Fruit fly (Drosophila melanogaster): ENCODE results near the gene CG42266.

The CG42266 gene

DNA sequence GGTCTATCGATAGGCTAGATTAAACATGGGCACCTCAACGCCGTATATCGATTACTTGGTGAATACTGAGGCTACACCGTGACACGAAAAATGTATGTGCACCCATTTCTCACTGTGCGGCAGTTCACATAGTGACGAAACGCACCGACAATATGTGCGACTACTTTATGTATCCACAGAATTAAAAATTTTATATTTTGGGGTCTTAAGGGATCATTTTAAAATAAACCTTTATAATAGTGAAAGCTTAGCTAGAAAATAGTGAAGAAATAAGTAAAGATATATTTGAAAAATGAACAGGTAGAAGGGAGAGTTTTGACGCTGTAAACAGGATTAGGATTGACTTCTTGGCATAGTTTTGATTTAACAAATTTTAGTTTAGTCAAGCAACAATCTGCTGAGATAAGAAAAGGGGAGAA is 11.1 kb downstream of the CG42266 start, which contains the start of gene mRpL4 (continued):
- TF ChIP-seq hkb (optimal IDR thresholded peaks at IDR 0.05) (no peak), hkb (GFP tag; IDR thresholded peaks at IDR 0.05) (peak; percentile 35; the same call in 1 of the 2 replicates), chif (GFP tag; optimal IDR thresholded peaks at IDR 0.05) (peak; percentile 51 to 73), CG1832 (GFP tag; optimal IDR thresholded peaks at IDR 0.05) (no peak), CG31388 (GFP tag; optimal IDR thresholded peaks at IDR 0.05) (no peak), Fer1 (GFP tag; optimal IDR thresholded peaks at IDR 0.05) (no peak), az2 (GFP tag; optimal IDR thresholded peaks at IDR 0.05) (peak; percentile 80), CG4854 (GFP tag; optimal IDR thresholded peaks at IDR 0.05) (peak; percentile 41), p53 (GFP tag; optimal IDR thresholded peaks at IDR 0.05) (peak; percentile 70), mirr (GFP tag; optimal IDR thresholded peaks at IDR 0.05) (no peak), CG17385 (GFP tag; optimal IDR thresholded peaks at IDR 0.05) (peak; percentile 40), Lhr (GFP tag; optimal IDR thresholded peaks at IDR 0.05) (peak; percentile 69), Side (GFP tag; optimal IDR thresholded peaks at IDR 0.05) (peak; percentile 61), org-1 (GFP tag; optimal IDR thresholded peaks at IDR 0.05) (no peak), zf30C (GFP tag; optimal IDR thresholded peaks at IDR 0.05) (no peak), CG6272 (GFP tag; IDR thresholded peaks at IDR 0.05) (peak; percentile 74), vfl (GFP tag; optimal IDR thresholded peaks at IDR 0.05) (peak; percentile 88), CG17568 (GFP tag; optimal IDR thresholded peaks at IDR 0.05) (no peak), Dbx (GFP tag; IDR thresholded peaks at IDR 0.05) (peak; percentile 66; the same call in 1 of the 3 replicates), Sry-β (GFP tag; optimal IDR thresholded peaks at IDR 0.05) (peak; percentile 49), CG8944 (GFP tag; optimal IDR thresholded peaks at IDR 0.05) (peak; percentile 77), CG9437 (GFP tag; optimal IDR thresholded peaks at IDR 0.05) (peak; percentile 27), phol (tag; optimal IDR thresholded peaks at IDR 0.05) (peak; percentile 79), Sry-δ (GFP tag; optimal IDR thresholded peaks at IDR 0.05) (peak; percentile 87), Dad (GFP tag; optimal IDR thresholded peaks at IDR 0.05) (peak; percentile 69), grau (tag; optimal IDR thresholded peaks at IDR 0.05) (peak; percentile 89), CG17829 (tag; optimal IDR thresholded peaks at IDR 0.05) (peak; percentile 80), Taf1 (GFP tag; IDR thresholded peaks at IDR 0.05) (peak; percentile 49; the same call in 1 of the 2 replicates), grn (GFP tag; optimal IDR thresholded peaks at IDR 0.05) (peak; percentile 2), ttk (GFP tag; IDR thresholded peaks at IDR 0.05) (peak; percentile 65; the same call in 1 of the 2 replicates), stc (GFP tag; IDR thresholded peaks at IDR 0.05) (peak; percentile 22; the same call in 1 of the 2 replicates), Camta (GFP tag; optimal IDR thresholded peaks at IDR 0.05) (peak; percentile 80), dm (GFP tag; optimal IDR thresholded peaks at IDR 0.05) (peak; percentile 79), CG8478 (optimal IDR thresholded peaks at IDR 0.05) (no peak), CG13775 (GFP tag; optimal IDR thresholded peaks at IDR 0.05) (peak; percentile 56), Bgb (GFP tag; IDR thresholded peaks at IDR 0.05; ENCODE audit: partially characterized antibody) (peak; percentile 99), dpn (GFP tag; optimal IDR thresholded peaks at IDR 0.05) (peak; percentile 79 to 84), CG6765 (GFP tag; optimal IDR thresholded peaks at IDR 0.05) (no peak), zfh1 (GFP tag; IDR thresholded peaks at IDR 0.05) (peak; percentile 72), bbx (GFP tag; IDR thresholded peaks at IDR 0.05; ENCODE audit: partially characterized antibody) (peak; percentile 99), CG32767 (GFP tag; IDR thresholded peaks at IDR 0.05) (peak; percentile 78), pros (GFP tag; optimal IDR thresholded peaks at IDR 0.05) (no peak), Sox100B (GFP tag; optimal IDR thresholded peaks at IDR 0.05) (peak; percentile 30), CG34376 (GFP tag; optimal IDR thresholded peaks at IDR 0.05) (no peak), ap (GFP tag; IDR thresholded peaks at IDR 0.05) (no peak), CG11696 (GFP tag; IDR thresholded peaks at IDR 0.05) (0 out of 2 replicates have a peak, but pooled peaks have one; percentile 19), hbn (GFP tag; IDR thresholded peaks at IDR 0.05; ENCODE audit: partially characterized antibody) (peak; percentile 99), CG12659 (GFP tag; optimal IDR thresholded peaks at IDR 0.05) (peak; percentile 80), ftz-f1 (GFP tag; optimal IDR thresholded peaks at IDR 0.05) (no peak), Kr (GFP tag; optimal IDR thresholded peaks at IDR 0.05) (no peak), CG11695 (GFP tag; IDR thresholded peaks at IDR 0.05) (0 out of 3 replicates have a peak, but pooled peaks have one; percentile 32)

All from whole organism, embryonic.